Fruit fly (Drosophila melanogaster) whole organism, embryonic: Measurements from ENCODE around the gene Sodh2.

Experiments used
- BEAF-32 ChIP-seq: fragments of 200-800 bp; sonication (Bioruptor generic); optimal IDR thresholded peaks from 3 replicates; lab custom pipeline; 2017; ENCODE audit warnings: missing biosample characterization, missing genetic modification characterization, mild to moderate bottlenecking, moderate library complexity, missing genetic modification reagents
- Bgb ChIP-seq: fragments of 200-800 bp; sonication (Bioruptor generic); IDR thresholded peaks from 2 replicates; pipeline ENCODE4 v1.3.6; 2022; ENCODE audit warnings: missing biosample characterization, missing genetic modification characterization; ENCODE audit not compliant: partially characterized antibody
- CG10147 ChIP-seq: fragments of 200-800 bp; sonication (Bioruptor generic); optimal IDR thresholded peaks from 2 replicates; lab custom pipeline; 2019; ENCODE audit warnings: missing biosample characterization, mild to moderate bottlenecking, missing genetic modification characterization, moderate library complexity
- CG10274 ChIP-seq: fragments of 200-800 bp; sonication (Bioruptor generic); optimal IDR thresholded peaks from 3 replicates; lab custom pipeline; 2017; ENCODE audit warnings: missing biosample characterization, mild to moderate bottlenecking, missing genetic modification characterization
- CG10462 ChIP-seq: fragments of 200-800 bp; sonication (Bioruptor generic); optimal IDR thresholded peaks from 2 replicates; lab custom pipeline; 2016; ENCODE audit warnings: missing biosample characterization, missing genetic modification characterization
- CG13894 ChIP-seq: fragments of 200-800 bp; sonication (Bioruptor generic); optimal IDR thresholded peaks from 3 replicates; lab custom pipeline; 2018; ENCODE audit warnings: missing biosample characterization, mild to moderate bottlenecking, missing genetic modification characterization, moderate library complexity
- CG15073 ChIP-seq: fragments of 200-800 bp; sonication (Bioruptor generic); optimal IDR thresholded peaks from 2 replicates; lab custom pipeline; 2016; ENCODE audit warnings: missing biosample characterization, missing genetic modification characterization
- CG15269 ChIP-seq: fragments of 200-800 bp; sonication (Bioruptor generic); optimal IDR thresholded peaks from 2 replicates; lab custom pipeline; 2018; ENCODE audit warnings: missing biosample characterization, mild to moderate bottlenecking, missing genetic modification characterization, moderate library complexity
- CG15696 ChIP-seq: fragments of 200-800 bp; sonication (Bioruptor generic); optimal IDR thresholded peaks from 2 replicates; lab custom pipeline; 2019; ENCODE audit warnings: missing biosample characterization, mild to moderate bottlenecking, missing genetic modification characterization, moderate library complexity
- CG18619 ChIP-seq: fragments of 200-800 bp; sonication (Bioruptor generic); optimal IDR thresholded peaks from 3 replicates; lab custom pipeline; 2017; ENCODE audit warnings: missing biosample characterization, mild to moderate bottlenecking, missing genetic modification characterization
- CG18764 ChIP-seq: fragments of 200-800 bp; sonication (Bioruptor generic); optimal IDR thresholded peaks from 3 replicates; lab custom pipeline; 2016; ENCODE audit warnings: missing biosample characterization, missing genetic modification characterization
- CG2116 ChIP-seq: fragments of 200-800 bp; sonication (Bioruptor generic); optimal IDR thresholded peaks from 3 replicates; lab custom pipeline; 2018; ENCODE audit warnings: missing biosample characterization, mild to moderate bottlenecking, missing genetic modification characterization
- CG2678 ChIP-seq: fragments of 200-800 bp; sonication (Bioruptor generic); optimal IDR thresholded peaks from 3 replicates; lab custom pipeline; 2019; ENCODE audit warnings: missing biosample characterization, mild to moderate bottlenecking, missing genetic modification characterization, moderate library complexity
- CG3065 ChIP-seq: fragments of 200-800 bp; sonication (Bioruptor generic); optimal IDR thresholded peaks from 2 replicates; lab custom pipeline; 2016; ENCODE audit warnings: missing biosample characterization, missing genetic modification characterization
- CG32532 ChIP-seq: fragments of 200-800 bp; sonication (Bioruptor generic); IDR thresholded peaks from 2 replicates; pipeline ENCODE4 v1.3.6; 2022; ENCODE audit warnings: missing biosample characterization, missing genetic modification characterization
- CG33213 ChIP-seq: fragments of 200-800 bp; sonication (Bioruptor generic); optimal IDR thresholded peaks from 3 replicates; lab custom pipeline; 2016; ENCODE audit warnings: missing biosample characterization, missing genetic modification characterization
- CG34376 ChIP-seq: fragments of 200-800 bp; sonication (Bioruptor generic); optimal IDR thresholded peaks from 2 replicates; lab custom pipeline; 2018; ENCODE audit warnings: missing biosample characterization, mild to moderate bottlenecking, missing genetic modification characterization
- CoRest ChIP-seq: fragments of 200-800 bp; sonication (Bioruptor generic); optimal IDR thresholded peaks from 3 replicates; lab custom pipeline; 2018; ENCODE audit warnings: missing biosample characterization, mild to moderate bottlenecking, missing genetic modification characterization, moderate library complexity
- Dll ChIP-seq: fragments of 200-800 bp; sonication (Bioruptor generic); IDR thresholded peaks from 4 replicates; pipeline ENCODE4 v1.3.6; 2022; ENCODE audit warnings: missing biosample characterization, missing genetic modification characterization; ENCODE audit not compliant: partially characterized antibody
- Doc2 ChIP-seq: fragments of 200-800 bp; sonication (Bioruptor generic); IDR thresholded peaks from 2 replicates; pipeline ENCODE4 v1.3.6; 2022; ENCODE audit warnings: missing biosample characterization, missing genetic modification characterization
- H15 ChIP-seq: fragments of 200-800 bp; sonication (Bioruptor generic); IDR thresholded peaks from 3 replicates; pipeline ENCODE4 v1.3.6; 2022; ENCODE audit warnings: missing biosample characterization, missing genetic modification characterization
- HHEX ChIP-seq: fragments of 200-800 bp; sonication (Bioruptor generic); optimal IDR thresholded peaks from 3 replicates; lab custom pipeline; 2017; ENCODE audit warnings: missing biosample characterization, mild to moderate bottlenecking, missing genetic modification characterization, missing genetic modification reagents
- Med ChIP-seq: fragments of 200-800 bp; sonication (Bioruptor generic); peaks from one replicate; lab custom pipeline; 2016; ENCODE audit warnings: missing biosample characterization, missing genetic modification characterization, mild to moderate bottlenecking, inconsistent platforms, moderate library complexity
- Ravus ChIP-seq: fragments of 200-800 bp; sonication (Bioruptor generic); IDR thresholded peaks from 2 replicates; pipeline ENCODE4 v1.3.6; 2022; ENCODE audit warnings: missing biosample characterization, missing genetic modification characterization
- Scr ChIP-seq: fragments of 200-800 bp; sonication (Bioruptor generic); IDR thresholded peaks from 2 replicates; pipeline ENCODE4 v1.3.6; 2022; ENCODE audit warnings: missing biosample characterization, missing genetic modification characterization; ENCODE audit not compliant: partially characterized antibody
- ara ChIP-seq: fragments of 200-800 bp; sonication (Bioruptor generic); IDR thresholded peaks from 2 replicates; pipeline ENCODE4 v1.3.6; 2022; ENCODE audit warnings: missing biosample characterization, missing genetic modification characterization
- cas ChIP-seq: fragments of 200-800 bp; sonication (Bioruptor generic); IDR thresholded peaks from 2 replicates; pipeline ENCODE4 v1.3.6; 2022; ENCODE audit warnings: missing biosample characterization, missing genetic modification characterization
- cato ChIP-seq: fragments of 200-800 bp; sonication (Bioruptor generic); optimal IDR thresholded peaks from 2 replicates; lab custom pipeline; 2016; ENCODE audit warnings: missing biosample characterization, missing genetic modification characterization, borderline replicate concordance
- croc ChIP-seq: fragments of 200-800 bp; sonication (Bioruptor generic); conservative IDR thresholded peaks from 3 replicates; pipeline ENCODE4 v1.3.6; 2022; ENCODE audit warnings: missing biosample characterization, missing genetic modification characterization
- dmrt11E ChIP-seq: fragments of 200-800 bp; sonication (Bioruptor generic); optimal IDR thresholded peaks from 3 replicates; lab custom pipeline; 2018; ENCODE audit warnings: missing biosample characterization, mild to moderate bottlenecking, missing genetic modification characterization, moderate library complexity
- fd64A ChIP-seq: fragments of 200-800 bp; sonication (Bioruptor generic); optimal IDR thresholded peaks from 3 replicates; lab custom pipeline; 2018; ENCODE audit warnings: missing biosample characterization, mild to moderate bottlenecking, missing genetic modification characterization
- fd96Cb ChIP-seq: fragments of 200-800 bp; sonication (Bioruptor generic); optimal IDR thresholded peaks from 2 replicates; lab custom pipeline; 2018; ENCODE audit warnings: missing biosample characterization, mild to moderate bottlenecking, missing genetic modification characterization, moderate library complexity
- fu2 ChIP-seq: fragments of 200-800 bp; sonication (Bioruptor generic); optimal IDR thresholded peaks from 2 replicates; lab custom pipeline; 2016; ENCODE audit warnings: missing biosample characterization, missing genetic modification characterization
- gfzf ChIP-seq: fragments of 200-800 bp; sonication (Bioruptor generic); optimal IDR thresholded peaks from 2 replicates; lab custom pipeline; 2016; ENCODE audit warnings: missing biosample characterization, mild to moderate bottlenecking, missing genetic modification characterization, moderate library complexity
- insv ChIP-seq, 2 experiments: fragments of 200-800 bp; sonication (Bioruptor generic); optimal IDR thresholded peaks; 3 replicates each; lab custom pipeline; 2016 to 2018; ENCODE audit warnings: missing biosample characterization in 2 of 2, missing genetic modification characterization in 2 of 2
- org-1 ChIP-seq: fragments of 200-800 bp; sonication (Bioruptor generic); optimal IDR thresholded peaks from 2 replicates; lab custom pipeline; 2017; ENCODE audit warnings: missing biosample characterization, missing genetic modification characterization
- pb ChIP-seq: fragments of 200-800 bp; sonication (Bioruptor generic); optimal IDR thresholded peaks from 3 replicates; lab custom pipeline; 2016; ENCODE audit warnings: missing biosample characterization, missing genetic modification characterization
- peb ChIP-seq: fragments of 200-800 bp; sonication (Bioruptor generic); IDR thresholded peaks from 2 replicates; pipeline ENCODE4 v1.3.6; 2022; ENCODE audit warnings: missing biosample characterization, missing genetic modification characterization
- pnt ChIP-seq: fragments of 200-800 bp; sonication (Bioruptor generic); optimal IDR thresholded peaks from 3 replicates; lab custom pipeline; 2016; ENCODE audit warnings: missing biosample characterization, missing genetic modification characterization
- prd ChIP-seq, 3 experiments: fragments of >200 bp in 2 of 3; fragments of 200-800 bp in 1 of 3; sonication (Bioruptor generic) in 1 of 3; optimal IDR thresholded peaks in 2 of 3; IDR thresholded peaks in 1 of 3; 2 replicates in 2 of 3; 3 replicates in 1 of 3; pipeline versions ENCODE4 v1.3.6 to Lab custom; 2017 to 2022; ENCODE audit warnings: missing biosample characterization in 1 of 3, missing genetic modification characterization in 1 of 3
- salm ChIP-seq: fragments of 200-800 bp; sonication (Bioruptor generic); optimal IDR thresholded peaks from 2 replicates; lab custom pipeline; 2018; ENCODE audit warnings: missing biosample characterization, mild to moderate bottlenecking, missing genetic modification characterization
- sd ChIP-seq: fragments of 200-800 bp; sonication (Bioruptor generic); optimal IDR thresholded peaks from 3 replicates; lab custom pipeline; 2018; ENCODE audit warnings: missing biosample characterization, mild to moderate bottlenecking, missing genetic modification characterization, moderate library complexity
- sisA ChIP-seq: fragments of 200-800 bp; sonication (Bioruptor generic); IDR thresholded peaks from 2 replicates; pipeline ENCODE4 v1.3.6; 2022; ENCODE audit warnings: missing biosample characterization, missing genetic modification characterization
- slp2 ChIP-seq: fragments of 200-800 bp; sonication (Bioruptor generic); optimal IDR thresholded peaks from 2 replicates; lab custom pipeline; 2016; ENCODE audit warnings: missing biosample characterization, missing genetic modification characterization
- ssp ChIP-seq: fragments of 200-800 bp; sonication (Bioruptor generic); IDR thresholded peaks from 2 replicates; pipeline ENCODE4 v1.3.6; 2022; ENCODE audit warnings: missing biosample characterization, missing genetic modification characterization
- tgo ChIP-seq: fragments of 200-800 bp; sonication (Bioruptor generic); IDR thresholded peaks from 3 replicates; pipeline ENCODE4 v1.3.6; 2022; ENCODE audit warnings: missing biosample characterization, missing genetic modification characterization
- unpg ChIP-seq: fragments of 200-800 bp; sonication (Bioruptor generic); optimal IDR thresholded peaks from 3 replicates; lab custom pipeline; 2018; ENCODE audit warnings: missing biosample characterization, mild to moderate bottlenecking, missing genetic modification characterization, moderate library complexity
- vfl ChIP-seq: fragments of 200-800 bp; sonication (Bioruptor generic); optimal IDR thresholded peaks from 2 replicates; lab custom pipeline; 2016; ENCODE audit warnings: missing biosample characterization, missing genetic modification characterization
- yki ChIP-seq: fragments of >200 bp; optimal IDR thresholded peaks from 3 replicates; lab custom pipeline; 2018
- z ChIP-seq: fragments of 200-800 bp; sonication (Bioruptor generic); IDR thresholded peaks from 3 replicates; pipeline ENCODE4 v1.3.6; 2022; ENCODE audit warnings: missing biosample characterization, missing genetic modification characterization

Sodh2 gene

dm6 chr3R:10854243-10854874, 21.8 kb upstream of the Sodh2 start, which contains the start of the genes CG6567 and CG4511 (continued):
- TF ChIP-seq prd (optimal IDR thresholded peaks at IDR 0.05; lab: Kevin White, UChicago) (no peak), prd (GFP tag; IDR thresholded peaks at IDR 0.05; lab: Robert Waterston, UW) (no peak), Bgb (no peak), CG10274 (GFP tag; lab: Kevin White, UChicago) (no peak), gfzf (GFP tag; lab: Kevin White, UChicago) (peak; percentile 93), CG32532 (GFP tag; lab: Robert Waterston, UW) (no peak), CG18619 (GFP tag; lab: Kevin White, UChicago) (no peak), dmrt11E (no peak), vfl (GFP tag; lab: Kevin White, UChicago) (no peak), ssp (no peak), CG2678 (tag; lab: Kevin White, UChicago) (no peak), slp2 (GFP tag; lab: Kevin White, UChicago) (no peak), yki (lab: Kevin White, UChicago) (no peak), salm (no peak), Scr (GFP tag; lab: Robert Waterston, UW) (peak; percentile 38), sisA (GFP tag; lab: Robert Waterston, UW) (no peak), CG33213 (GFP tag; lab: Kevin White, UChicago) (no peak), CG18764 (GFP tag; lab: Kevin White, UChicago) (no peak), fd96Cb (no peak), insv (GFP tag; optimal IDR thresholded peaks at IDR 0.05; lab: Kevin White, UChicago) (no peak), cas (GFP tag; lab: Robert Waterston, UW) (no peak), pb (no peak), cato (GFP tag; lab: Kevin White, UChicago) (no peak), tgo (GFP tag; lab: Robert Waterston, UW) (no peak), fu2 (GFP tag; lab: Kevin White, UChicago) (no peak), CG10147 (GFP tag; lab: Kevin White, UChicago) (no peak), CoRest (peak; percentile 11), unpg (GFP tag; lab: Kevin White, UChicago) (no peak), ara (GFP tag; lab: Robert Waterston, UW) (no peak), z (GFP tag; lab: Robert Waterston, UW) (no peak), Dll (GFP tag; lab: Robert Waterston, UW) (0 out of 4 replicates have a peak, but pooled peaks have one; percentile 35), CG15269 (tag; lab: Kevin White, UChicago) (no peak), CG34376 (GFP tag; lab: Kevin White, UChicago) (peak; percentile 6), CG3065 (no peak), sd (tag; lab: Kevin White, UChicago) (no peak), Ravus (GFP tag; lab: Robert Waterston, UW) (no peak), Doc2 (GFP tag; lab: Robert Waterston, UW) (no peak), BEAF-32 (GFP tag; lab: Kevin White, UChicago) (peak; percentile 56), HHEX (no peak), fd64A (GFP tag; lab: Kevin White, UChicago) (no peak), pnt (GFP tag; lab: Kevin White, UChicago) (no peak), org-1 (GFP tag; lab: Kevin White, UChicago) (no peak), CG15073 (no peak), H15 (GFP tag; lab: Robert Waterston, UW) (no peak), CG13894 (tag; lab: Kevin White, UChicago) (no peak), Med (GFP tag; lab: Kevin White, UChicago) (peak; percentile 80), peb (GFP tag; lab: Robert Waterston, UW) (no peak), croc (GFP tag; lab: Robert Waterston, UW) (no peak), CG10462 (GFP tag; lab: Kevin White, UChicago) (no peak), CG2116 (GFP tag; lab: Kevin White, UChicago) (peak; percentile 7), CG15696 (tag; lab: Kevin White, UChicago) (no peak)
